Worm (Caenorhabditis elegans) whole organism, midembryonic: ENCODE data around the gene npl-4.2.

ENCODE experiments used
- cog-1 ChIP-seq: sonication (generic microtip); optimal IDR thresholded peaks from 2 replicates; lab custom pipeline; 2016; ENCODE audit warnings: missing genetic modification characterization, missing compliant biosample characterization
- flt-1 ChIP-seq: fragments of 200-800 bp; sonication (Bioruptor generic); IDR thresholded peaks from 2 replicates; pipeline ENCODE4 v1.3.6; 2022; ENCODE audit warnings: missing genetic modification characterization, missing compliant biosample characterization
- klf-2 ChIP-seq: fragments of 200-800 bp; sonication (Bioruptor generic); conservative IDR thresholded peaks from 2 replicates; pipeline ENCODE4 v1.3.6; 2022; ENCODE audit warnings: missing genetic modification reagents, missing genetic modification characterization, missing compliant biosample characterization
- ref-1 ChIP-seq: fragments of 200-800 bp; sonication (Bioruptor generic); conservative IDR thresholded peaks from 2 replicates; pipeline ENCODE4 v1.3.6; 2022; ENCODE audit warnings: missing genetic modification reagents, missing genetic modification characterization, missing compliant biosample characterization
- tab-1 ChIP-seq: fragments of 200-800 bp; sonication (Bioruptor generic); IDR thresholded peaks from 2 replicates; pipeline ENCODE4 v1.3.6; 2022; ENCODE audit warnings: missing genetic modification characterization, missing compliant biosample characterization
- ztf-29 ChIP-seq: fragments of 200-800 bp; sonication (Bioruptor generic); IDR thresholded peaks from 2 replicates; pipeline ENCODE4 v1.3.6; 2022; ENCODE audit warnings: missing genetic modification reagents, missing genetic modification characterization, missing compliant biosample characterization

DNA sequence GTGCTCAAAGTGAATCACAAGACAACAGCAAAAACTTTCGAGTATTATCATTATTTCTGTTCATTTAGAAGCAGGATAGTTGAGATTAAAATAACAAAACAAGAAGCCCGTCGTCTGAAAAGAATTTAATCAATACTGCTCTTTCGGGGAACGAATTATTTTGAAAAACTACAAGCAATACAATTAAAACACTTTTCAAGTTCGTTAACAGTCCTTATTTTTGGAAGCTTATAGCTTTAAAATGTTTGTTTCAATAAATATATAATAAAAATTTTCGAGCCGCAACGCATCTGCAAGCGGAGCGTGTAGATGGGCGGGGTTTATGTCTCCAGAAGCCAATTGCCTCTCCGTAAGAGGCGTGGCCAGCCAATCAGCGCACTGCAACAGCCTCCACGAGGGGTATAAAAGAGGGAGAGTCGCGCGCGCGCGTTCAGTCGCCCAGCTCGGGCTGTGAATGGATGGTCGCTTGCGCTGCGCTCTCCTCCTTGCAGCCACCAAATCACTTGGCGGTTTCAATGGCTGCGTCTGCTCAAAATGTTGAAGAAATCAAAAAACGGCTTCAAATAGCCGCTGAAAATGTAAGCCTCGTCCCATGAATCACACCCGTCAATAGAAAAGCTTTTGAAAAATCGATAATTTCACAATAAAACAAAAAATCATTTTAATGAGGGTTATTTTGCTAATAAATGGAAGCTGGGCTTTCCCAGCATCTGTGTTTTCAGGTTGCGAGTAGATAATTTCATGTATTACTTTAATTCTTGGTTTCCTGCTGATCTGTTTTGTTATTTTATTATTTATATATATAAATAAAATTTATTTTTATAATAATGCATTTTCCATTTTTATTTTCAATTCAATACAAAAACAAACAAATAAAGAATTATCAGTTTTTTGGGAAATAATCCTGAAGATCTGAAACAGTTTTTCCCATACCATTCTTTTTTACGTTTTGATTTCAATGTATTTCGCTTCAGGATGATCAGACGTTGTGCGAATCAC, 38.3 kb downstream of the npl-4.2 start, which contains the start of the genes ift-43 and mdt-26:
- TF ChIP-seq ref-1 (GFP tag; lab: Robert Waterston, UW) (0 out of 2 replicates have a peak, but pooled peaks have one; percentile 7), flt-1 (peak; percentile 86), tab-1 (GFP tag; lab: Robert Waterston, UW) (peak; percentile 76), klf-2 (GFP tag; lab: Robert Waterston, UW) (peak; percentile 48; the same call in 1 of the 2 replicates), ztf-29 (GFP tag; lab: Robert Waterston, UW) (peak; percentile 61; the same call in 1 of the 2 replicates), cog-1 (peak; percentile 18)
